Worm (Caenorhabditis elegans): Measurements from ENCODE around the gene C55A6.11.

The C55A6.11 gene

DNA sequence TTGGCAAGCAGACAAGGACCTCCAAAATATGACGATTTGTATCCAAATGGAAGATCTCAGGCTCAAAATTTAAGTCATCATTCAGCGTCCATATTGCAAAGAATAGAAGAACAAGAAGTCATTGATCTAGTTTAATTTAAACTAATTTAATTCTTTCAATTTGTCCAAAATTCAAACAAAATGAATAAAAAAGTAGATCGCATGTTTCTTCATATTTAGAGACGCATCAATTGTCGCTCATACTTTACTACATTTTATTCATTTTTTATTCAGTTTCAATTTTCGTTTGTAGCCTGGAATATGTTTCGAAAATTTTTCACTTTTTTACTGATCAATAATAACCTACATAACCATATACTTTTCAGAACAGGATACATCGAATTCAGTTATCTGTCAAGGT lies 27.9 kb upstream of the C55A6.11 start, which contains the start of gene T11F9.21:
Gene T11F9.21 (plus strand): TSS at position 301 of the 400 bp plus-strand sequence.
- TF ChIP-seq snpc-4 (tag; optimal IDR thresholded peaks at IDR 0.05): no peak
- TF ChIP-seq skn-1 (tag; optimal IDR thresholded peaks at IDR 0.05): no peak
- no peak for TF ChIP-seq sea-2 (GFP tag; optimal IDR thresholded peaks at IDR 0.05)
- TF ChIP-seq nhr-11 (tag; optimal IDR thresholded peaks at IDR 0.05): no peak
- no peak for TF ChIP-seq pha-4 (tag; optimal IDR thresholded peaks at IDR 0.05)
- no peak for TF ChIP-seq nfya-1 (tag; optimal IDR thresholded peaks at IDR 0.05; ENCODE audit: insufficient read depth)
- TF ChIP-seq nhr-77 (tag; optimal IDR thresholded peaks at IDR 0.05): no peak
- TF ChIP-seq mml-1 (tag; optimal IDR thresholded peaks at IDR 0.05): no peak
- no peak for TF ChIP-seq nhr-28 (tag; optimal IDR thresholded peaks at IDR 0.05)
- TF ChIP-seq zag-1 (tag; optimal IDR thresholded peaks at IDR 0.05): no peak
- no peak for TF ChIP-seq ceh-16 (tag; optimal IDR thresholded peaks at IDR 0.05)
- TF ChIP-seq mdl-1 (tag; optimal IDR thresholded peaks at IDR 0.05): no peak

DNA sequence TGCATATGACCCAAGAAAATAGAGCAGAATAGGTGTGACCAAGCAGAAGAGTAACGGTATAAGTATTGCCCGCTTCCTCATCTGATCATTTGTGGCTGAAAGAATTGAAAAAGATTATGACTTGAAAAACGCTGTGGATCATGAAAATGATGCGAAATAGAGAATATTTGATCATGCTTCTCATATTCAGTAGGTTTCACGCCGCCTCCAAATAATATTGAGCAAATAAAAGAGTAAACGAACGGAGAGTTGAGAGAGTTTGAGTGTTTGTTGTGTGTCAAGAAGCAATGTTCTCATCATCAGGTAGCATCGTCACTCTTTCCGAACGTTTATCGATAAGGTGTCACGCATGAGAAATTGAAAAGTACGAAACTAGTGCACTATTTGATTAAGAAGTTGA lies 24.0 kb upstream of the C55A6.11 start, which contains the start of gene htrl-1:
Gene htrl-1 (minus strand): TSS at position 101 of the 400 bp plus-strand sequence.
- TF ChIP-seq aly-2 (tag; optimal IDR thresholded peaks at IDR 0.05): no peak
- TF ChIP-seq pha-4 (tag; optimal IDR thresholded peaks at IDR 0.05): peak; percentile 10

DNA sequence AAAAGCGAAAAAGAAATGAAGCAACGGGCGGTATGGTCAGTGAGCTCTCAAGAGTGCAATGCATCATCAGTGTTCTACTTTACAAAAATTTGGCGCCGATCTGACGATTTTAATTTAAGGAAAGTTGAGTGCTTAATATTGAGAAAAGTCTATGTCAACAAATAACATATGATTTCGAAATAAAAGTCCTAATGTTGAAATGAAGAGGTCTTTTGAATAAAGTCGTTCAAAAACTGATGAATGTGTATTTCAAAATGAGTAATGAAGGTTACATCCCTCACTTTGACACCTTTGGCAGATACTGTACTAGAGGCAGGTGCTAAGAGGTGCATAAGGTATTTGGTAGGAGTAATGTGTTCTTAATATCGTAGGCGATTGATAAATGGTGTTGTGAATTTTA lies 22.8 kb upstream of the C55A6.11 start:
- no peak for TF ChIP-seq nhr-23 (tag; optimal IDR thresholded peaks at IDR 0.05)
- TF ChIP-seq hmg-11 (tag; optimal IDR thresholded peaks at IDR 0.05): no peak
- TF ChIP-seq ceh-82 (tag; optimal IDR thresholded peaks at IDR 0.05): no peak
- TF ChIP-seq mdl-1 (tag; optimal IDR thresholded peaks at IDR 0.05): no peak
- no peak for TF ChIP-seq pqm-1 (tag; optimal IDR thresholded peaks at IDR 0.05)
- TF ChIP-seq nhr-12 (tag; optimal IDR thresholded peaks at IDR 0.05): no peak
- no peak for TF ChIP-seq snpc-4 (tag; optimal IDR thresholded peaks at IDR 0.05)
- no peak for TF ChIP-seq fkh-2 (tag; optimal IDR thresholded peaks at IDR 0.05)
- no peak for TF ChIP-seq ceh-28 (tag; optimal IDR thresholded peaks at IDR 0.05)
- no peak for TF ChIP-seq eor-1 (tag; optimal IDR thresholded peaks at IDR 0.05)
- TF ChIP-seq mml-1 (tag; optimal IDR thresholded peaks at IDR 0.05): no peak
- TF ChIP-seq ama-1 (optimal IDR thresholded peaks at IDR 0.05): no peak
- TF ChIP-seq nhr-77 (tag; optimal IDR thresholded peaks at IDR 0.05): no peak
- TF ChIP-seq elt-3 (tag; optimal IDR thresholded peaks at IDR 0.05): no peak
- no peak for TF ChIP-seq nhr-11 (tag; optimal IDR thresholded peaks at IDR 0.05)
- TF ChIP-seq nhr-25 (tag; optimal IDR thresholded peaks at IDR 0.05): no peak

DNA sequence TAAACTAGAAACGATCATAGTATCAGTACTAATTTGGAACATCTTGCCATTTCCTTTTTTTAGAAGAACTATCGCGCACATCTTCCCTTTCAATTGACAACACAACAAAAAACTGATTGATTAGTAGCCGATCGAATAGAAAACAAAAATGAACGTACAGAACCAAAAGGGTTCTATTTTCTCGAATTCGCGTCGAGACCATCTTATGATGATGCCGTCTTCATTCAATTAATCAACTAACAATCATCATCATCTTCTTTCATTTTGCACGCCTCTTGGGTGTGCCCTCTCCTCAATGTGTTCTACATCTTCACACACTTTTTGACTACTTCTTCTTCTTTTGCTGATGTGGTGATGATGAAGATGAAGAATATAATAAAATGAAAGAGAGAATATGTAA lies 20.5 kb upstream of the C55A6.11 start:
- TF ChIP-seq tbx-2 (tag; optimal IDR thresholded peaks at IDR 0.05) (no peak), nhr-67 (tag; optimal IDR thresholded peaks at IDR 0.05) (no peak), lsy-12 (tag; optimal IDR thresholded peaks at IDR 0.05) (no peak), elt-1 (tag; optimal IDR thresholded peaks at IDR 0.05) (no peak), ama-1 (optimal IDR thresholded peaks at IDR 0.05) (no peak), nhr-76 (tag; optimal IDR thresholded peaks at IDR 0.05) (no peak), ceh-16 (tag; optimal IDR thresholded peaks at IDR 0.05) (no peak), egl-27 (tag; optimal IDR thresholded peaks at IDR 0.05) (no peak), nhr-25 (tag; optimal IDR thresholded peaks at IDR 0.05) (no peak)

DNA sequence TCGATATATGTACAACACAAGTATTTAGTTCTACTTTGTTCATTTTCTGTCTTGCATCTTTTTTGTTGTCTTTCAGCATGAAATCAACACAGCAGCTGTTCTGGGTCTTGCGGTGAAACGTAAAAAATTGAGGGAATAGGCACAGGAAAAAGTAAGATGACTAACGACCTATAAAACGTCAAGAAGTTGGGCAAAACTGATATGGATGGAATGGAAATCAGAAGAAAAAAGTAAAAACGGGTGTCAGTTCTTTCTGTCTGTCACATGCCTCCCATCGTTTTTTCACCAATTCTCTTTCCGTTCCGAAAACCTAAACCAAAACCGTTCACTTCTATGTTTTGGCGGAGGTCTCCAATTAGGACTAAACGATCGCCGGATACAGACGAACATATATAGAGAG lies 19.3 kb upstream of the C55A6.11 start:
- no peak for TF ChIP-seq nhr-25 (tag; optimal IDR thresholded peaks at IDR 0.05)
- TF ChIP-seq eor-1 (tag; optimal IDR thresholded peaks at IDR 0.05): no peak
- TF ChIP-seq daf-12 (tag; optimal IDR thresholded peaks at IDR 0.05): no peak
- peak; percentile 25 for TF ChIP-seq elt-2 (tag; optimal IDR thresholded peaks at IDR 0.05)
- no peak for TF ChIP-seq nhr-43 (tag; optimal IDR thresholded peaks at IDR 0.05; ENCODE audit: poor library complexity, severe bottlenecking)
- no peak for TF ChIP-seq ztf-11 (tag; optimal IDR thresholded peaks at IDR 0.05)
- TF ChIP-seq nhr-67 (tag; optimal IDR thresholded peaks at IDR 0.05): no peak
- no peak for TF ChIP-seq jun-1 (tag; optimal IDR thresholded peaks at IDR 0.05)
